2 worm cellular contexts compared by ENCODE assay signal in genomic region chrV:20879069-20879667, ce11.
TF ChIP-seq lines count a peak whose summit lies in the region.

Gene unc-80, plus strand, starts transcription at chrV:20879601.

TF ChIP-seq in whole organism, L1 larva, 84 proteins besides CTCF, POLR2A, EP300 and RAD21 (continued from another document):
- TF ChIP-seq tbx-2 (tag; optimal IDR thresholded peaks at IDR 0.05; lab: Kevin White, UChicago) (peak; percentile 56), nhr-90 (tag; optimal IDR thresholded peaks at IDR 0.05; lab: Kevin White, UChicago; ENCODE audit: poor library complexity) (no peak), grh-1 (GFP tag; IDR thresholded peaks at IDR 0.05; lab: Robert Waterston, UW) (no peak), fkh-10 (GFP tag; optimal IDR thresholded peaks at IDR 0.05; lab: Kevin White, UChicago) (peak; percentile 41), nhr-71 (tag; optimal IDR thresholded peaks at IDR 0.05; lab: Kevin White, UChicago) (peak; percentile 57), ceh-90 (tag; optimal IDR thresholded peaks at IDR 0.05; lab: Kevin White, UChicago) (no peak), lir-3 (tag; optimal IDR thresholded peaks at IDR 0.05; lab: Kevin White, UChicago; ENCODE audit: poor library complexity) (no peak), lsy-2 (tag; optimal IDR thresholded peaks at IDR 0.05; lab: Kevin White, UChicago) (peak in 1 of 2 experiments; percentile 69), ets-5 (GFP tag; IDR thresholded peaks at IDR 0.05; lab: Robert Waterston, UW) (no peak), aly-2 (tag; optimal IDR thresholded peaks at IDR 0.05; lab: Kevin White, UChicago) (peak; percentile 37), C16A3.4 (tag; optimal IDR thresholded peaks at IDR 0.05; lab: Kevin White, UChicago) (no peak), nhr-77 (tag; optimal IDR thresholded peaks at IDR 0.05; lab: Kevin White, UChicago) (no peak), nhr-85 (tag; lab: Kevin White, UChicago) (no peak), ztf-4 (tag; optimal IDR thresholded peaks at IDR 0.05; lab: Kevin White, UChicago) (peak; percentile 3), nhr-84 (tag; optimal IDR thresholded peaks at IDR 0.05; lab: Kevin White, UChicago) (no peak), fos-1 (tag; optimal IDR thresholded peaks at IDR 0.05; lab: Kevin White, UChicago) (no peak), egl-27 (tag; optimal IDR thresholded peaks at IDR 0.05; lab: Kevin White, UChicago) (no peak), egl-13 (tag; optimal IDR thresholded peaks at IDR 0.05; lab: Kevin White, UChicago) (no peak), sup-37 (GFP tag; optimal IDR thresholded peaks at IDR 0.05; lab: Kevin White, UChicago) (no peak), unc-98 (GFP tag; IDR thresholded peaks at IDR 0.05; lab: Robert Waterston, UW) (no peak), pqm-1 (tag; optimal IDR thresholded peaks at IDR 0.05; lab: Kevin White, UChicago) (no peak), F16B12.6 (tag; optimal IDR thresholded peaks at IDR 0.05; lab: Kevin White, UChicago) (no peak), dpl-1 (GFP tag; optimal IDR thresholded peaks at IDR 0.05; lab: Kevin White, UChicago) (peak in 1 of 3 experiments; percentile 23), hlh-17 (GFP tag; optimal IDR thresholded peaks at IDR 0.05; lab: Kevin White, UChicago; ENCODE audit: borderline replicate concordance) (no peak), mep-1 (tag; optimal IDR thresholded peaks at IDR 0.05; lab: Kevin White, UChicago) (peak; percentile 30), pax-3 (tag; optimal IDR thresholded peaks at IDR 0.05; lab: Kevin White, UChicago) (no peak), snu-23 (GFP tag; optimal IDR thresholded peaks at IDR 0.05; lab: Kevin White, UChicago) (peak; percentile 56), unc-86 (tag; optimal IDR thresholded peaks at IDR 0.05; lab: Kevin White, UChicago) (peak; percentile 55), hpl-2 (GFP tag; optimal IDR thresholded peaks at IDR 0.05; lab: Kevin White, UChicago) (no peak), nhr-20 (tag; optimal IDR thresholded peaks at IDR 0.05; lab: Kevin White, UChicago) (no peak), zag-1 (tag; optimal IDR thresholded peaks at IDR 0.05; lab: Kevin White, UChicago) (peak; percentile 47), elt-3 (tag; optimal IDR thresholded peaks at IDR 0.05; lab: Kevin White, UChicago) (no peak), fkh-4 (tag; optimal IDR thresholded peaks at IDR 0.05; lab: Kevin White, UChicago; ENCODE audit: borderline replicate concordance) (no peak), blmp-1 (tag; optimal IDR thresholded peaks at IDR 0.05; lab: Kevin White, UChicago) (no peak), isw-1 (GFP tag; IDR thresholded peaks at IDR 0.05; lab: Robert Waterston, UW) (peak; percentile 20; the same call in 1 of the 2 replicates), ceh-8 (GFP tag; optimal IDR thresholded peaks at IDR 0.05; lab: Kevin White, UChicago) (no peak), ceh-63 (GFP tag; optimal IDR thresholded peaks at IDR 0.05; lab: Kevin White, UChicago) (no peak), xbp-1 (tag; optimal IDR thresholded peaks at IDR 0.05; lab: Kevin White, UChicago) (peak; percentile 17), C04F5.9 (tag; optimal IDR thresholded peaks at IDR 0.05; lab: Kevin White, UChicago) (no peak), lin-13 (GFP tag; optimal IDR thresholded peaks at IDR 0.05; lab: Kevin White, UChicago) (no peak), unc-62 (GFP tag; optimal IDR thresholded peaks at IDR 0.05; lab: Kevin White, UChicago) (no peak), Y116A8C.19 (tag; optimal IDR thresholded peaks at IDR 0.05; lab: Kevin White, UChicago; ENCODE audit: borderline replicate concordance) (no peak), efl-3 (GFP tag; optimal IDR thresholded peaks at IDR 0.05; lab: Kevin White, UChicago) (no peak), nhr-76 (tag; optimal IDR thresholded peaks at IDR 0.05; lab: Kevin White, UChicago) (no peak), unc-130 (tag; optimal IDR thresholded peaks at IDR 0.05; lab: Kevin White, UChicago) (peak; percentile 19)

TF ChIP-seq in whole organism, L2 larva, 48 proteins besides CTCF, POLR2A, EP300 and RAD21 (continued from another document):
- TF ChIP-seq ZK546.5 (tag; optimal IDR thresholded peaks at IDR 0.05; lab: Kevin White, UChicago) (no peak), nhr-10 (tag; optimal IDR thresholded peaks at IDR 0.05; lab: Kevin White, UChicago) (no peak), peb-1 (tag; optimal IDR thresholded peaks at IDR 0.05; lab: Kevin White, UChicago) (no peak), nhr-21 (tag; optimal IDR thresholded peaks at IDR 0.05; lab: Kevin White, UChicago) (no peak), ztf-4 (tag; optimal IDR thresholded peaks at IDR 0.05; lab: Kevin White, UChicago) (no peak), lsy-2 (tag; optimal IDR thresholded peaks at IDR 0.05; lab: Kevin White, UChicago) (peak; percentile 30 to 68)
